Fruit fly (Drosophila melanogaster) whole organism, embryonic: ENCODE measurements around the gene ATPsynbeta.

ENCODE experiments used
- Ada2b ChIP-seq: fragments of 200-800 bp; sonication (Bioruptor generic); IDR thresholded peaks from 2 replicates; pipeline ENCODE4 v1.3.6; 2022; ENCODE audit warnings: missing biosample characterization, missing genetic modification characterization
- Atf3 ChIP-seq: fragments of 200-800 bp; sonication (Bioruptor generic); optimal IDR thresholded peaks from 3 replicates; lab custom pipeline; 2016; ENCODE audit warnings: missing biosample characterization, missing genetic modification characterization
- CG11247 ChIP-seq: fragments of 200-800 bp; sonication (Bioruptor generic); IDR thresholded peaks from 2 replicates; pipeline ENCODE4 v1.3.6; 2022; ENCODE audit warnings: missing biosample characterization, missing genetic modification characterization
- CG11456 ChIP-seq: fragments of 200-800 bp; sonication (Bioruptor generic); IDR thresholded peaks from 3 replicates; pipeline ENCODE4 v1.3.6; 2022; ENCODE audit warnings: missing biosample characterization, missing genetic modification characterization
- CG11504 ChIP-seq: fragments of 200-800 bp; sonication (Bioruptor generic); optimal IDR thresholded peaks from 3 replicates; lab custom pipeline; 2019; ENCODE audit warnings: missing biosample characterization, mild to moderate bottlenecking, missing genetic modification characterization, moderate library complexity
- CG12391 ChIP-seq: fragments of 200-800 bp; sonication (Bioruptor generic); optimal IDR thresholded peaks from 3 replicates; lab custom pipeline; 2018; ENCODE audit warnings: missing biosample characterization, mild to moderate bottlenecking, missing genetic modification characterization, moderate library complexity
- CG12769 ChIP-seq: fragments of 200-800 bp; sonication (Bioruptor generic); optimal IDR thresholded peaks from 2 replicates; lab custom pipeline; 2019; ENCODE audit warnings: missing biosample characterization, mild to moderate bottlenecking, missing genetic modification characterization, moderate library complexity
- CG13296 ChIP-seq: fragments of 200-800 bp; sonication (Bioruptor generic); optimal IDR thresholded peaks from 3 replicates; lab custom pipeline; 2018; ENCODE audit warnings: missing biosample characterization, mild to moderate bottlenecking, missing genetic modification characterization
- CG16813 ChIP-seq: fragments of 200-800 bp; sonication (Bioruptor generic); IDR thresholded peaks from 3 replicates; pipeline ENCODE4 v1.3.6; 2022; ENCODE audit warnings: missing biosample characterization, missing genetic modification characterization; ENCODE audit not compliant: partially characterized antibody
- CG17186 ChIP-seq: fragments of 200-800 bp; sonication (Bioruptor generic); optimal IDR thresholded peaks from 3 replicates; lab custom pipeline; 2017; ENCODE audit warnings: missing biosample characterization, missing genetic modification reagents, missing genetic modification characterization
- CG17359 ChIP-seq: fragments of 200-800 bp; sonication (Bioruptor generic); optimal IDR thresholded peaks from 3 replicates; lab custom pipeline; 2018; ENCODE audit warnings: missing biosample characterization, mild to moderate bottlenecking, missing genetic modification characterization, moderate library complexity
- CG17385 ChIP-seq: fragments of 200-800 bp; sonication (Bioruptor generic); optimal IDR thresholded peaks from 3 replicates; lab custom pipeline; 2018; ENCODE audit warnings: missing biosample characterization, mild to moderate bottlenecking, missing genetic modification characterization
- CG17612 ChIP-seq: fragments of 200-800 bp; sonication (Bioruptor generic); IDR thresholded peaks from 2 replicates; pipeline ENCODE4 v1.3.6; 2022; ENCODE audit warnings: missing biosample characterization, missing genetic modification characterization
- CG18599 ChIP-seq: fragments of 200-800 bp; sonication (Bioruptor generic); optimal IDR thresholded peaks from 3 replicates; lab custom pipeline; 2017; ENCODE audit warnings: missing biosample characterization, missing genetic modification characterization, mild to moderate bottlenecking, moderate library complexity, missing genetic modification reagents
- CG18764 ChIP-seq: fragments of 200-800 bp; sonication (Bioruptor generic); optimal IDR thresholded peaks from 3 replicates; lab custom pipeline; 2016; ENCODE audit warnings: missing biosample characterization, missing genetic modification characterization
- CG2678 ChIP-seq: fragments of 200-800 bp; sonication (Bioruptor generic); optimal IDR thresholded peaks from 3 replicates; lab custom pipeline; 2019; ENCODE audit warnings: missing biosample characterization, mild to moderate bottlenecking, missing genetic modification characterization, moderate library complexity
- CG30431 ChIP-seq: fragments of 200-800 bp; sonication (Bioruptor generic); optimal IDR thresholded peaks from 2 replicates; lab custom pipeline; 2017; ENCODE audit warnings: missing biosample characterization, missing genetic modification characterization
- CG4424 ChIP-seq: fragments of 200-800 bp; sonication (Bioruptor generic); optimal IDR thresholded peaks from 3 replicates; lab custom pipeline; 2016; ENCODE audit warnings: missing biosample characterization, missing genetic modification characterization
- CG6175 ChIP-seq: fragments of 200-800 bp; sonication (Bioruptor generic); IDR thresholded peaks from 3 replicates; pipeline ENCODE4 v1.3.6; 2022; ENCODE audit warnings: missing biosample characterization, missing genetic modification characterization
- CG6765 ChIP-seq: fragments of 200-800 bp; sonication (Bioruptor generic); optimal IDR thresholded peaks from 3 replicates; lab custom pipeline; 2017; ENCODE audit warnings: missing biosample characterization, mild to moderate bottlenecking, missing genetic modification characterization
- CG8281 ChIP-seq: fragments of 200-800 bp; sonication (Bioruptor generic); optimal IDR thresholded peaks from 2 replicates; lab custom pipeline; 2018; ENCODE audit warnings: missing biosample characterization, mild to moderate bottlenecking, missing genetic modification characterization, moderate library complexity
- CG9797 ChIP-seq: fragments of 200-800 bp; sonication (Bioruptor generic); optimal IDR thresholded peaks from 3 replicates; lab custom pipeline; 2018; ENCODE audit warnings: missing biosample characterization, mild to moderate bottlenecking, missing genetic modification characterization
- CG9817 ChIP-seq: fragments of 200-800 bp; sonication (Bioruptor generic); optimal IDR thresholded peaks from 2 replicates; lab custom pipeline; 2018; ENCODE audit warnings: missing biosample characterization, mild to moderate bottlenecking, missing genetic modification characterization, moderate library complexity
- Deaf1 ChIP-seq: fragments of 200-800 bp; optimal IDR thresholded peaks from 3 replicates; lab custom pipeline; 2019; ENCODE audit warnings: missing biosample characterization, mild to moderate bottlenecking, missing genetic modification characterization, moderate library complexity
- Dek ChIP-seq: fragments of 200-800 bp; sonication (Bioruptor generic); optimal IDR thresholded peaks from 3 replicates; lab custom pipeline; 2019; ENCODE audit warnings: missing biosample characterization, mild to moderate bottlenecking, missing genetic modification characterization, moderate library complexity
- Dip2 ChIP-seq: fragments of 200-800 bp; sonication (Bioruptor generic); IDR thresholded peaks from 2 replicates; pipeline ENCODE4 v1.3.6; 2022; ENCODE audit warnings: missing biosample characterization, missing genetic modification characterization
- GATAe ChIP-seq: fragments of 200-800 bp; sonication (Bioruptor generic); conservative IDR thresholded peaks from 2 replicates; pipeline ENCODE4 v1.3.6; 2022; ENCODE audit warnings: missing biosample characterization, missing genetic modification characterization
- HmgD ChIP-seq: fragments of 200-800 bp; sonication (Bioruptor generic); optimal IDR thresholded peaks from 3 replicates; lab custom pipeline; 2016; ENCODE audit warnings: missing biosample characterization, missing genetic modification characterization
- Hr78 ChIP-seq, 2 experiments: fragments of 200-800 bp in 1 of 2; fragments of >200 bp in 1 of 2; sonication (Bioruptor generic) in 1 of 2; optimal IDR thresholded peaks; 2 replicates each; lab custom pipeline; 2017 to 2019; ENCODE audit warnings: missing biosample characterization in 2 of 2, missing genetic modification characterization in 2 of 2, mild to moderate bottlenecking in 1 of 2, moderate library complexity in 1 of 2
- Hsf ChIP-seq: fragments of 200-800 bp; sonication (Bioruptor generic); optimal IDR thresholded peaks from 3 replicates; lab custom pipeline; 2016; ENCODE audit warnings: missing biosample characterization, missing genetic modification characterization
- MBD-R2 ChIP-seq: fragments of 200-800 bp; sonication (Bioruptor generic); IDR thresholded peaks from 2 replicates; pipeline ENCODE4 v1.3.6; 2022; ENCODE audit warnings: missing biosample characterization, missing genetic modification characterization
- MESR4 ChIP-seq: fragments of 200-800 bp; sonication (Bioruptor generic); optimal IDR thresholded peaks from 2 replicates; lab custom pipeline; 2018; ENCODE audit warnings: missing biosample characterization, mild to moderate bottlenecking, missing genetic modification characterization, moderate library complexity
- Spps ChIP-seq: fragments of 200-800 bp; sonication (Bioruptor generic); optimal IDR thresholded peaks from 2 replicates; lab custom pipeline; 2018; ENCODE audit warnings: missing biosample characterization, mild to moderate bottlenecking, missing genetic modification characterization
- al ChIP-seq: fragments of 200-800 bp; sonication (Bioruptor generic); IDR thresholded peaks from 2 replicates; pipeline ENCODE4 v1.3.6; 2022; ENCODE audit warnings: missing biosample characterization, missing genetic modification characterization
- az2 ChIP-seq: fragments of 200-800 bp; sonication (Bioruptor generic); optimal IDR thresholded peaks from 3 replicates; lab custom pipeline; 2016; ENCODE audit warnings: missing biosample characterization, missing genetic modification characterization
- br ChIP-seq: fragments of >200 bp; optimal IDR thresholded peaks from 2 replicates; lab custom pipeline; 2017
- crp ChIP-seq, 2 experiments: fragments of 200-800 bp; sonication (Bioruptor generic); optimal IDR thresholded peaks; 2 replicates in 1 of 2; 3 replicates in 1 of 2; lab custom pipeline; 2017; ENCODE audit warnings: missing biosample characterization in 2 of 2, missing genetic modification characterization in 2 of 2, mild to moderate bottlenecking in 1 of 2, moderate library complexity in 1 of 2
- dati ChIP-seq: fragments of 200-800 bp; sonication (Bioruptor generic); IDR thresholded peaks from 2 replicates; pipeline ENCODE4 v1.3.6; 2022; ENCODE audit warnings: missing biosample characterization, missing genetic modification characterization
- dmrt99B ChIP-seq: fragments of 200-800 bp; sonication (Bioruptor generic); optimal IDR thresholded peaks from 2 replicates; lab custom pipeline; 2018; ENCODE audit warnings: missing biosample characterization, mild to moderate bottlenecking, missing genetic modification characterization, moderate library complexity
- dpn ChIP-seq, 2 experiments: fragments of 200-800 bp; sonication (Bioruptor generic); optimal IDR thresholded peaks; 3 replicates each; lab custom pipeline; 2016; ENCODE audit warnings: missing biosample characterization in 2 of 2, missing genetic modification characterization in 2 of 2
- ems ChIP-seq: fragments of 200-800 bp; sonication (Bioruptor generic); optimal IDR thresholded peaks from 3 replicates; lab custom pipeline; 2016; ENCODE audit warnings: missing biosample characterization, missing genetic modification characterization
- ewg ChIP-seq: fragments of 200-800 bp; sonication (Bioruptor generic); optimal IDR thresholded peaks from 3 replicates; lab custom pipeline; 2017; ENCODE audit warnings: mild to moderate bottlenecking, missing biosample characterization, missing genetic modification reagents, missing genetic modification characterization
- gro ChIP-seq: fragments of 200-800 bp; sonication (Bioruptor generic); optimal IDR thresholded peaks from 2 replicates; lab custom pipeline; 2016; ENCODE audit warnings: missing biosample characterization, missing genetic modification characterization
- h ChIP-seq: fragments of >200 bp; optimal IDR thresholded peaks from 2 replicates; lab custom pipeline; 2017
- jing ChIP-seq: fragments of 200-800 bp; sonication (Bioruptor generic); optimal IDR thresholded peaks from 2 replicates; lab custom pipeline; 2018; ENCODE audit warnings: missing biosample characterization, mild to moderate bottlenecking, missing genetic modification characterization
- nom ChIP-seq: fragments of 200-800 bp; sonication (Bioruptor generic); optimal IDR thresholded peaks from 2 replicates; lab custom pipeline; 2017; ENCODE audit warnings: missing biosample characterization, missing genetic modification characterization, mild to moderate bottlenecking, moderate library complexity, missing genetic modification reagents
- p53 ChIP-seq: fragments of 200-800 bp; sonication (Bioruptor generic); optimal IDR thresholded peaks from 2 replicates; lab custom pipeline; 2016; ENCODE audit warnings: missing biosample characterization, missing genetic modification characterization
- pita ChIP-seq: fragments of 200-800 bp; sonication (Bioruptor generic); optimal IDR thresholded peaks from 2 replicates; lab custom pipeline; 2017; ENCODE audit warnings: missing biosample characterization, mild to moderate bottlenecking, missing genetic modification characterization
- repo ChIP-seq: fragments of 200-800 bp; sonication (Bioruptor generic); optimal IDR thresholded peaks from 2 replicates; lab custom pipeline; 2016; ENCODE audit warnings: missing biosample characterization, missing genetic modification characterization
- slbo ChIP-seq: fragments of 200-800 bp; sonication (Bioruptor generic); IDR thresholded peaks from 2 replicates; pipeline ENCODE4 v1.3.6; 2022; ENCODE audit warnings: missing biosample characterization, missing genetic modification characterization
- wor ChIP-seq: fragments of 200-800 bp; sonication (Bioruptor generic); IDR thresholded peaks from 2 replicates; pipeline ENCODE4 v1.3.6; 2022; ENCODE audit warnings: missing biosample characterization, missing genetic modification characterization
- zfh1 ChIP-seq: fragments of 200-800 bp; sonication (Bioruptor generic); IDR thresholded peaks from 3 replicates; pipeline ENCODE4 v1.3.6; 2022; ENCODE audit warnings: missing biosample characterization, missing genetic modification characterization

ATPsynbeta gene

DNA sequence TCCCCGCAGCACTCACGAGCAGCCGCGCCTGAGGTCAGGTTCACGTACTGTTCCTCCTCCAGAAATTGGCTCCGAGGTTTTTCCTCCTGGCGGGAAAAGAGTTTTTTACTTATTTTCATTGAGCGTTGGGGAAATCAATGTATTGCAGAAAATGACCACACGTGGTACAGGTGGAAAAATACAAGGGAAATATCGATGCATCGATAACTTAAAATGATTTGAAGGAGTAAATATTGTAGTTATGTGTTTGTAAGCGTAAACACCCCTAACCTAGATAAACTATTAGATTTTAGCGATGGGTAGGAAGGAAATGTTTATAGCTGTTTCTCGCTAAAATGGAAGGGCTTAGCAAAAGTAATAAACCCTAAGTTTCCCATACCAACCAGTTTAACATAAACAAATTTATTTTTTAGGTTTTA lies 583 bp upstream of the ATPsynbeta start (continued):
- TF ChIP-seq MBD-R2 (GFP tag; lab: Robert Waterston, UW): peak; percentile 31; the same call in 1 of the 2 replicates
- TF ChIP-seq CG18764 (GFP tag; lab: Kevin White, UChicago): no peak
- TF ChIP-seq dati: no peak
- TF ChIP-seq dmrt99B (tag; lab: Kevin White, UChicago): no peak
- no peak for TF ChIP-seq CG18599 (GFP tag; lab: Kevin White, UChicago)
- no peak for TF ChIP-seq CG11456 (GFP tag; lab: Robert Waterston, UW)
- no peak for TF ChIP-seq p53 (GFP tag; lab: Kevin White, UChicago)
- TF ChIP-seq CG8281: no peak
- TF ChIP-seq CG17612 (GFP tag; lab: Robert Waterston, UW): no peak
- no peak for TF ChIP-seq ewg (GFP tag; lab: Kevin White, UChicago)
- TF ChIP-seq Dip2: no peak
- no peak for TF ChIP-seq Hr78 (GFP tag; optimal IDR thresholded peaks at IDR 0.05; lab: Kevin White, UChicago)
- no peak for TF ChIP-seq nom (GFP tag; lab: Kevin White, UChicago)
- no peak for TF ChIP-seq Spps (tag; lab: Kevin White, UChicago)
- TF ChIP-seq br (lab: Kevin White, UChicago): no peak
- no peak for TF ChIP-seq Atf3 (GFP tag; lab: Kevin White, UChicago)
- no peak for TF ChIP-seq Deaf1 (tag; lab: Kevin White, UChicago)
- no peak for TF ChIP-seq HmgD (GFP tag; lab: Kevin White, UChicago)
- TF ChIP-seq CG9797: no peak
- no peak for TF ChIP-seq pita
- TF ChIP-seq jing (GFP tag; lab: Kevin White, UChicago): no peak
- peak; percentile 68 for TF ChIP-seq CG16813
- no peak for TF ChIP-seq CG6175 (GFP tag; lab: Robert Waterston, UW)
- no peak for TF ChIP-seq crp (GFP tag; optimal IDR thresholded peaks at IDR 0.05; lab: Kevin White, UChicago)
- no peak for TF ChIP-seq al (GFP tag; lab: Robert Waterston, UW)
- peak; percentile 8 for TF ChIP-seq CG12769 (tag; lab: Kevin White, UChicago)
- TF ChIP-seq CG13296 (GFP tag; lab: Kevin White, UChicago): no peak
- no peak for TF ChIP-seq repo (GFP tag; lab: Kevin White, UChicago)
- no peak for TF ChIP-seq az2
- no peak for TF ChIP-seq h (lab: Kevin White, UChicago)
- no peak for TF ChIP-seq CG30431 (GFP tag; lab: Kevin White, UChicago)
- TF ChIP-seq MESR4: peak; percentile 95
- no peak for TF ChIP-seq GATAe (GFP tag; lab: Robert Waterston, UW)
- no peak for TF ChIP-seq gro (GFP tag; lab: Kevin White, UChicago)
- TF ChIP-seq Ada2b: no peak
- TF ChIP-seq CG2678 (tag; lab: Kevin White, UChicago): no peak
- no peak for TF ChIP-seq wor (GFP tag; lab: Robert Waterston, UW)
- TF ChIP-seq CG11247 (GFP tag; lab: Robert Waterston, UW): no peak
- no peak for TF ChIP-seq CG17186 (GFP tag; lab: Kevin White, UChicago)
- TF ChIP-seq slbo: peak; percentile 70; the same call in 1 of the 2 replicates
- no peak for TF ChIP-seq zfh1 (GFP tag; lab: Robert Waterston, UW)
- TF ChIP-seq CG9817 (tag; lab: Kevin White, UChicago): no peak
- peak; percentile 31 for TF ChIP-seq Hsf
- TF ChIP-seq CG17385 (GFP tag; lab: Kevin White, UChicago): no peak
- no peak for TF ChIP-seq CG6765 (GFP tag; lab: Kevin White, UChicago)
- no peak for TF ChIP-seq CG11504 (tag; lab: Kevin White, UChicago)
- TF ChIP-seq Dek: no peak
- TF ChIP-seq dpn (GFP tag; optimal IDR thresholded peaks at IDR 0.05; lab: Kevin White, UChicago): peak in 1 of 2 experiments; percentile 8
- TF ChIP-seq ems (GFP tag; lab: Kevin White, UChicago): no peak
- TF ChIP-seq CG12391 (tag; lab: Kevin White, UChicago): peak; percentile 41
- TF ChIP-seq CG17359 (tag; lab: Kevin White, UChicago): peak; percentile 5
- peak; percentile 27 for TF ChIP-seq CG4424
